Worm (Caenorhabditis elegans): Measurements from ENCODE around the gene F36G3.2.

DNA sequence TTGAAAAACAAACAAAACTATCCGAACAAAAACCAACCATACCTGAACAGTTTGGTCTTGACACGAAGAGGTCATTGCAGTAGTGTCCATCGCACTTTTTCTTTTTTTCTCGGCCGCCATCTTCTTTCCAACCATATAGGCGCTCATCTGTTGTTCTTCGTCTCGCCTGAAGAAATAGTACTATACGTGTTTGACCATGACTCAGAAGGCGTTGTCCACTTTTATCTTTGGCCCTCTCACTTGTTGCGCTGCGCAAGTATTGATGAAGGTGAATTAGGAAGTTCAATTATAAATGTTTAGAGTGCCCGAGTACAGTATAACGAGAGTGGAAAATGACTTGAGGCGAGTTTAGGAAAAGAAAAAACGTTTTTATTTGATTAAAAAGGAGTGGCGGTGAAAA is 8.2 kb downstream of the F36G3.2 start:
- TF ChIP-seq ztf-25 (GFP tag; IDR thresholded peaks at IDR 0.05), result no peak
- TF ChIP-seq K12H6.12 (tag; optimal IDR thresholded peaks at IDR 0.05), result no peak
- no peak for TF ChIP-seq dox-1 (GFP tag; IDR thresholded peaks at IDR 0.05)
- TF ChIP-seq cebp-2 (GFP tag; IDR thresholded peaks at IDR 0.05), result no peak
- no peak for TF ChIP-seq ccch-3 (GFP tag; optimal IDR thresholded peaks at IDR 0.05)
- no peak for TF ChIP-seq him-1 (tag; optimal IDR thresholded peaks at IDR 0.05)
- TF ChIP-seq nhr-80 (tag; optimal IDR thresholded peaks at IDR 0.05), result no peak
- TF ChIP-seq sea-2 (GFP tag; IDR thresholded peaks at IDR 0.05), result no peak
- TF ChIP-seq bed-1 (GFP tag; IDR thresholded peaks at IDR 0.05), result no peak
- no peak for TF ChIP-seq lin-54 (GFP tag; optimal IDR thresholded peaks at IDR 0.05)
- no peak for TF ChIP-seq unc-130 (GFP tag; optimal IDR thresholded peaks at IDR 0.05)
- no peak for TF ChIP-seq akir-1 (GFP tag; optimal IDR thresholded peaks at IDR 0.05)
